Worm (Caenorhabditis elegans) whole organism, L4 larva: ENCODE results near the gene unc-116.

Source experiments
- D1046.2 ChIP-seq: fragments of 200-800 bp; sonication (Bioruptor generic); IDR thresholded peaks from 2 replicates; pipeline ENCODE4 v1.3.6; 2022; ENCODE audit warnings: missing genetic modification characterization, missing compliant biosample characterization
- F26F4.8 ChIP-seq: fragments of 200-800 bp; sonication (Bioruptor generic); conservative IDR thresholded peaks from 2 replicates; pipeline ENCODE4 v1.3.6; 2022; ENCODE audit warnings: missing genetic modification characterization, missing compliant biosample characterization
- F37D6.2 ChIP-seq: sonication (generic microtip); optimal IDR thresholded peaks from 2 replicates; lab custom pipeline; 2016; ENCODE audit warnings: mild to moderate bottlenecking, missing genetic modification characterization, missing compliant biosample characterization
- F44E2.7 ChIP-seq: fragments of 200-800 bp; sonication (Bioruptor generic); IDR thresholded peaks from 2 replicates; pipeline ENCODE4 v2.1.2; 2022; ENCODE audit warnings: missing genetic modification characterization, missing compliant biosample characterization
- T20F7.1 ChIP-seq: fragments of 200-800 bp; sonication (Bioruptor generic); optimal IDR thresholded peaks from 2 replicates; lab custom pipeline; 2018; ENCODE audit warnings: mild to moderate bottlenecking, missing genetic modification characterization, missing compliant biosample characterization
- Y48G9A.11 ChIP-seq: fragments of 200-800 bp; sonication (Bioruptor generic); IDR thresholded peaks from 2 replicates; pipeline ENCODE4 v1.3.6; 2022; ENCODE audit warnings: missing genetic modification reagents, missing genetic modification characterization, missing compliant biosample characterization
- Y5F2A.4 ChIP-seq: fragments of 200-800 bp; sonication (Bioruptor generic); optimal IDR thresholded peaks from 2 replicates; lab custom pipeline; 2018; ENCODE audit warnings: mild to moderate bottlenecking, missing genetic modification characterization, missing compliant biosample characterization
- Y75B8A.6 ChIP-seq: fragments of 200-800 bp; sonication (Bioruptor generic); IDR thresholded peaks from 2 replicates; pipeline ENCODE4 v1.3.6; 2022; ENCODE audit warnings: missing genetic modification reagents, missing genetic modification characterization, missing compliant biosample characterization
- ZK546.5 ChIP-seq, 2 experiments: sonication (generic microtip); optimal IDR thresholded peaks; 2 replicates each; lab custom pipeline; 2017; ENCODE audit warnings: missing biosample characterization in 2 of 2, missing genetic modification characterization in 2 of 2
- aly-2 ChIP-seq: sonication (generic microtip); optimal IDR thresholded peaks from 2 replicates; lab custom pipeline; 2018; ENCODE audit warnings: missing biosample characterization, missing genetic modification characterization
- ama-1 ChIP-seq: fragments of 150-350 bp; optimal IDR thresholded peaks from 2 replicates; lab custom pipeline; 2014; ENCODE audit warnings: inconsistent platforms, mixed read lengths
- attf-4 ChIP-seq: sonication (generic microtip); optimal IDR thresholded peaks from 3 replicates; lab custom pipeline; 2017; ENCODE audit warnings: missing biosample characterization, missing genetic modification characterization
- ceh-32 ChIP-seq: sonication (generic microtip); optimal IDR thresholded peaks from 2 replicates; lab custom pipeline; 2016; ENCODE audit warnings: mild to moderate bottlenecking, missing genetic modification characterization, missing compliant biosample characterization; ENCODE audit not compliant: poor library complexity
- ceh-62 ChIP-seq: sonication (generic microtip); optimal IDR thresholded peaks from 2 replicates; lab custom pipeline; 2017; ENCODE audit warnings: missing biosample characterization, missing genetic modification characterization
- ces-1 ChIP-seq: fragments of 150-350 bp; sonication (generic microtip); optimal IDR thresholded peaks from 4 replicates; lab custom pipeline; 2014; ENCODE audit warnings: missing biosample characterization, missing genetic modification reagents, missing genetic modification characterization
- daf-19 ChIP-seq: fragments of 200-800 bp; sonication (Bioruptor generic); conservative IDR thresholded peaks from 2 replicates; pipeline ENCODE4 v1.3.6; 2022; ENCODE audit warnings: missing genetic modification characterization, missing compliant biosample characterization
- dmd-6 ChIP-seq: fragments of 200-800 bp; sonication (Bioruptor generic); IDR thresholded peaks from 2 replicates; pipeline ENCODE4 v1.3.6; 2022; ENCODE audit warnings: missing genetic modification reagents, missing genetic modification characterization, missing compliant biosample characterization
- dmd-9 ChIP-seq: fragments of 200-800 bp; sonication (Bioruptor generic); IDR thresholded peaks from 2 replicates; pipeline ENCODE4 v1.3.6; 2022; ENCODE audit warnings: missing genetic modification reagents, missing genetic modification characterization, missing compliant biosample characterization
- duxl-1 ChIP-seq: sonication (generic microtip); optimal IDR thresholded peaks from 2 replicates; lab custom pipeline; 2016; ENCODE audit warnings: mild to moderate bottlenecking, missing genetic modification characterization, moderate library complexity, missing compliant biosample characterization; ENCODE audit not compliant: poor library complexity
- egl-27 ChIP-seq: sonication (generic microtip); optimal IDR thresholded peaks from 3 replicates; lab custom pipeline; 2017; ENCODE audit warnings: missing biosample characterization, missing genetic modification reagents, missing genetic modification characterization
- egl-43 ChIP-seq: fragments of 200-800 bp; sonication (Bioruptor generic); IDR thresholded peaks from 2 replicates; pipeline ENCODE4 v1.3.6; 2022; ENCODE audit warnings: missing genetic modification reagents, missing genetic modification characterization, missing compliant biosample characterization
- hif-1 ChIP-seq, 2 experiments: sonication (generic microtip); optimal IDR thresholded peaks; 2 replicates each; lab custom pipeline; 2016 to 2017; ENCODE audit warnings: missing compliant biosample characterization in 2 of 2, missing genetic modification characterization in 2 of 2, missing genetic modification reagents in 2 of 2, missing genotype in 2 of 2, mild to moderate bottlenecking in 1 of 2
- hlh-30 ChIP-seq: sonication (generic microtip); optimal IDR thresholded peaks from 2 replicates; lab custom pipeline; 2017; ENCODE audit warnings: antibody characterized with exemption, mild to moderate bottlenecking, missing genetic modification characterization, missing compliant biosample characterization; ENCODE audit not compliant: insufficient read depth
- jun-1 ChIP-seq: fragments of 150-350 bp; optimal IDR thresholded peaks from 2 replicates; lab custom pipeline; 2014; ENCODE audit warnings: missing biosample characterization, missing genetic modification reagents, missing genetic modification characterization
- lin-1 ChIP-seq: fragments of 200-800 bp; sonication (Bioruptor generic); IDR thresholded peaks from 2 replicates; pipeline ENCODE4 v1.3.6; 2022; ENCODE audit warnings: missing genetic modification reagents, missing genetic modification characterization, missing compliant biosample characterization
- lin-15B ChIP-seq: fragments of 150-350 bp; sonication (generic microtip); optimal IDR thresholded peaks from 3 replicates; lab custom pipeline; 2014; ENCODE audit warnings: missing biosample characterization, missing genetic modification characterization
- lin-38 ChIP-seq: fragments of 200-800 bp; sonication (Bioruptor generic); IDR thresholded peaks from 2 replicates; pipeline ENCODE4 v1.3.6; 2022; ENCODE audit warnings: missing genetic modification reagents, missing genetic modification characterization, missing compliant biosample characterization
- lir-3 ChIP-seq: sonication (generic microtip); optimal IDR thresholded peaks from 2 replicates; lab custom pipeline; 2016; ENCODE audit warnings: mild to moderate bottlenecking, missing genetic modification characterization, missing compliant biosample characterization
- madf-9 ChIP-seq: fragments of 200-800 bp; sonication (Bioruptor generic); conservative IDR thresholded peaks from 2 replicates; pipeline ENCODE4 v1.3.6; 2022; ENCODE audit warnings: missing genetic modification reagents, missing genetic modification characterization, missing compliant biosample characterization
- mep-1 ChIP-seq: fragments of 150-350 bp; sonication (generic microtip); optimal IDR thresholded peaks from 3 replicates; lab custom pipeline; 2014; ENCODE audit warnings: missing biosample characterization, missing genetic modification characterization
- mes-2 ChIP-seq: sonication (generic microtip); optimal IDR thresholded peaks from 2 replicates; lab custom pipeline; 2016; ENCODE audit warnings: missing genotype, mild to moderate bottlenecking, missing genetic modification characterization, missing compliant biosample characterization; ENCODE audit not compliant: poor library complexity, severe bottlenecking
- mxl-3 ChIP-seq: fragments of 200-800 bp; sonication (Bioruptor generic); optimal IDR thresholded peaks from 2 replicates; lab custom pipeline; 2018; ENCODE audit warnings: mild to moderate bottlenecking, missing genetic modification characterization, missing compliant biosample characterization
- nhr-102 ChIP-seq: sonication (generic microtip); optimal IDR thresholded peaks from 2 replicates; lab custom pipeline; 2016; ENCODE audit warnings: mild to moderate bottlenecking, missing genetic modification characterization, moderate library complexity, missing compliant biosample characterization
- nhr-111 ChIP-seq: fragments of 200-800 bp; sonication (Bioruptor generic); optimal IDR thresholded peaks from 2 replicates; lab custom pipeline; 2018; ENCODE audit warnings: mild to moderate bottlenecking, missing genetic modification characterization, missing compliant biosample characterization
- nhr-237 ChIP-seq: sonication (generic microtip); optimal IDR thresholded peaks from 2 replicates; lab custom pipeline; 2017; ENCODE audit warnings: missing biosample characterization, missing genetic modification characterization
- nhr-25 ChIP-seq: sonication (generic microtip); optimal IDR thresholded peaks from 2 replicates; lab custom pipeline; 2017; ENCODE audit warnings: missing genetic modification characterization, mild to moderate bottlenecking, missing compliant biosample characterization, antibody characterized with exemption, moderate library complexity, borderline replicate concordance; ENCODE audit not compliant: insufficient read depth
- nhr-41 ChIP-seq: fragments of 200-800 bp; sonication (Bioruptor generic); IDR thresholded peaks from 2 replicates; pipeline ENCODE4 v1.3.6; 2022; ENCODE audit warnings: missing genetic modification reagents, missing genetic modification characterization, missing compliant biosample characterization
- nhr-77 ChIP-seq: fragments of 150-350 bp; optimal IDR thresholded peaks from 2 replicates; lab custom pipeline; 2014; ENCODE audit warnings: missing biosample characterization, missing genetic modification characterization
- php-3 ChIP-seq: fragments of 200-800 bp; sonication (Bioruptor generic); IDR thresholded peaks from 2 replicates; pipeline ENCODE4 v1.3.6; 2022; ENCODE audit warnings: missing genetic modification reagents, missing genetic modification characterization, missing compliant biosample characterization
- pqm-1 ChIP-seq: sonication (generic microtip); optimal IDR thresholded peaks from 2 replicates; lab custom pipeline; 2017; ENCODE audit warnings: missing biosample characterization, missing genetic modification characterization
- saeg-2 ChIP-seq: fragments of 200-800 bp; sonication (Bioruptor generic); IDR thresholded peaks from 2 replicates; pipeline ENCODE4 v1.3.6; 2022; ENCODE audit warnings: missing genetic modification reagents, missing genetic modification characterization, missing compliant biosample characterization
- skn-1 ChIP-seq: fragments of 150-350 bp; optimal IDR thresholded peaks from 2 replicates; lab custom pipeline; 2014; ENCODE audit warnings: missing biosample characterization, missing genetic modification characterization
- tra-1 ChIP-seq: fragments of 200-800 bp; sonication (Bioruptor generic); IDR thresholded peaks from 2 replicates; pipeline ENCODE4 v1.3.6; 2022; ENCODE audit warnings: missing genetic modification reagents, missing genetic modification characterization, missing compliant biosample characterization
- unc-39 ChIP-seq: sonication (generic microtip); optimal IDR thresholded peaks from 2 replicates; lab custom pipeline; 2017; ENCODE audit warnings: missing biosample characterization, missing genetic modification characterization
- unc-62 ChIP-seq, 3 experiments: fragments of 150-350 bp in 1 of 3; sonication (generic microtip); optimal IDR thresholded peaks in 2 of 3; peaks in 1 of 3; 1 replicate in 1 of 3; 2 replicates in 2 of 3; lab custom pipeline; 2014 to 2017; ENCODE audit warnings: missing biosample characterization in 3 of 3, missing genetic modification characterization in 3 of 3, missing genetic modification reagents in 3 of 3, missing genotype in 1 of 3
- vab-7 ChIP-seq: fragments of 200-800 bp; sonication (Bioruptor generic); IDR thresholded peaks from 2 replicates; pipeline ENCODE4 v1.3.6; 2022; ENCODE audit warnings: missing genetic modification reagents, missing genetic modification characterization, missing compliant biosample characterization
- zag-1 ChIP-seq: fragments of 150-350 bp; optimal IDR thresholded peaks from 2 replicates; lab custom pipeline; 2014; ENCODE audit warnings: missing biosample characterization, missing genetic modification characterization
- zfp-3 ChIP-seq: fragments of 200-800 bp; sonication (Bioruptor generic); conservative IDR thresholded peaks from 2 replicates; pipeline ENCODE4 v1.3.6; 2022; ENCODE audit warnings: missing genetic modification reagents, missing genetic modification characterization, missing compliant biosample characterization
- ztf-7 ChIP-seq: fragments of 150-350 bp; optimal IDR thresholded peaks from 2 replicates; lab custom pipeline; 2014; ENCODE audit warnings: missing biosample characterization, missing genetic modification characterization

Gene unc-116

ce11 chrIII:8320183-8320582, 34.8 kb downstream of the unc-116 start, which contains the start of gene F10E9.10:
Gene F10E9.10 (minus strand): TSS chrIII:8320283.
- no peak for TF ChIP-seq attf-4 (tag; lab: Kevin White, UChicago)
- no peak for TF ChIP-seq nhr-25
- no peak for TF ChIP-seq madf-9
- no peak for TF ChIP-seq egl-43 (GFP tag; lab: Robert Waterston, UW)
- no peak for TF ChIP-seq lin-38 (GFP tag; lab: Robert Waterston, UW)
- TF ChIP-seq Y48G9A.11 (GFP tag; lab: Robert Waterston, UW): no peak
- no peak for TF ChIP-seq nhr-111 (GFP tag; lab: Kevin White, UChicago)
- TF ChIP-seq zfp-3: no peak
- no peak for TF ChIP-seq ZK546.5 (tag; optimal IDR thresholded peaks at IDR 0.05; lab: Kevin White, UChicago)
- TF ChIP-seq zag-1 (tag; lab: Kevin White, UChicago): no peak
- no peak for TF ChIP-seq lir-3 (tag; lab: Kevin White, UChicago)
- no peak for TF ChIP-seq Y75B8A.6 (GFP tag; lab: Robert Waterston, UW)
- TF ChIP-seq hlh-30: no peak
- no peak for TF ChIP-seq nhr-41 (GFP tag; lab: Robert Waterston, UW)
- no peak for TF ChIP-seq ama-1 (lab: Kevin White, UChicago)
- TF ChIP-seq mep-1 (tag; lab: Kevin White, UChicago): no peak

ce11 chrIII:8319100-8319499, 35.9 kb downstream of the unc-116 start, which contains the start of gene F10E9.11:
Gene F10E9.11 (minus strand): TSS chrIII:8319260.
- TF ChIP-seq zfp-3 (no peak), lin-1 (no peak), unc-62 (GFP tag; optimal IDR thresholded peaks at IDR 0.05 in 1 of 2; lab: Kevin White, UChicago) (peak in 1 of 2 experiments; percentile 17), unc-62 (tag; optimal IDR thresholded peaks at IDR 0.05; lab: Kevin White, UChicago) (no peak), F44E2.7 (no peak), ceh-32 (tag; lab: Kevin White, UChicago) (no peak), duxl-1 (tag; lab: Kevin White, UChicago) (peak; percentile 57), nhr-77 (tag; lab: Kevin White, UChicago) (no peak), F26F4.8 (GFP tag; lab: Robert Waterston, UW) (no peak), nhr-111 (GFP tag; lab: Kevin White, UChicago) (no peak), php-3 (GFP tag; lab: Robert Waterston, UW) (no peak), nhr-102 (tag; lab: Kevin White, UChicago) (peak; percentile 13), mxl-3 (peak; percentile 64), egl-27 (tag; lab: Kevin White, UChicago) (no peak), hif-1 (tag; optimal IDR thresholded peaks at IDR 0.05; lab: Kevin White, UChicago) (peak in 1 of 2 experiments; percentile 87), D1046.2 (GFP tag; lab: Robert Waterston, UW) (no peak; the same call in 1 of the 2 replicates), jun-1 (tag; lab: Kevin White, UChicago) (no peak), ces-1 (GFP tag; lab: Kevin White, UChicago) (no peak), dmd-9 (GFP tag; lab: Robert Waterston, UW) (no peak), skn-1 (tag; lab: Kevin White, UChicago) (no peak), vab-7 (GFP tag; lab: Robert Waterston, UW) (peak; percentile 37; the same call in 1 of the 2 replicates), tra-1 (GFP tag; lab: Robert Waterston, UW) (0 out of 2 replicates have a peak, but pooled peaks have one; percentile 20), Y5F2A.4 (GFP tag; lab: Kevin White, UChicago) (no peak), nhr-237 (tag; lab: Kevin White, UChicago) (no peak), lin-15B (tag; lab: Kevin White, UChicago) (no peak), ztf-7 (no peak), T20F7.1 (GFP tag; lab: Kevin White, UChicago) (peak; percentile 36), F37D6.2 (tag; lab: Kevin White, UChicago) (peak; percentile 56), pqm-1 (tag; lab: Kevin White, UChicago) (no peak), mes-2 (tag; lab: Kevin White, UChicago) (peak; percentile 98), ceh-62 (no peak), daf-19 (GFP tag; lab: Robert Waterston, UW) (0 out of 2 replicates have a peak, but pooled peaks have one; percentile 16), dmd-6 (GFP tag; lab: Robert Waterston, UW) (peak; percentile 68; the same call in 1 of the 2 replicates), saeg-2 (no peak), unc-39 (tag; lab: Kevin White, UChicago) (no peak), aly-2 (no peak)
